Fruit fly (Drosophila melanogaster) whole organism, embryonic: ENCODE measurements around the gene CG31948.

ENCODE experiments used
- Ada2b ChIP-seq: fragments of 200-800 bp; sonication (Bioruptor generic); IDR thresholded peaks from 2 replicates; pipeline ENCODE4 v1.3.6; 2022; ENCODE audit warnings: missing biosample characterization, missing genetic modification characterization
- Antp ChIP-seq: fragments of 200-800 bp; sonication (Bioruptor generic); optimal IDR thresholded peaks from 3 replicates; lab custom pipeline; 2016; ENCODE audit warnings: missing biosample characterization, missing genetic modification characterization
- CG1024 ChIP-seq: fragments of 200-800 bp; sonication (Bioruptor generic); IDR thresholded peaks from 2 replicates; pipeline ENCODE4 v1.3.6; 2022; ENCODE audit warnings: missing biosample characterization, missing genetic modification characterization
- CG10274 ChIP-seq: fragments of 200-800 bp; sonication (Bioruptor generic); optimal IDR thresholded peaks from 3 replicates; lab custom pipeline; 2017; ENCODE audit warnings: missing biosample characterization, mild to moderate bottlenecking, missing genetic modification characterization
- CG10366 ChIP-seq: fragments of 200-800 bp; sonication (Bioruptor generic); IDR thresholded peaks from 2 replicates; pipeline ENCODE4 v1.3.6; 2022; ENCODE audit warnings: missing biosample characterization, missing genetic modification characterization
- CG11085 ChIP-seq: fragments of 200-800 bp; sonication (Bioruptor generic); IDR thresholded peaks from 2 replicates; pipeline ENCODE4 v1.3.6; 2022; ENCODE audit warnings: missing biosample characterization, missing genetic modification characterization
- CG11247 ChIP-seq: fragments of 200-800 bp; sonication (Bioruptor generic); IDR thresholded peaks from 2 replicates; pipeline ENCODE4 v1.3.6; 2022; ENCODE audit warnings: missing biosample characterization, missing genetic modification characterization
- CG11696 ChIP-seq: fragments of 200-800 bp; sonication (Bioruptor generic); IDR thresholded peaks from 2 replicates; pipeline ENCODE4 v1.3.6; 2022; ENCODE audit warnings: missing biosample characterization, missing genetic modification characterization
- CG11723 ChIP-seq: fragments of 200-800 bp; sonication (Bioruptor generic); optimal IDR thresholded peaks from 2 replicates; lab custom pipeline; 2017; ENCODE audit warnings: missing biosample characterization, mild to moderate bottlenecking, missing genetic modification characterization
- CG12071 ChIP-seq: fragments of 200-800 bp; sonication (Bioruptor generic); optimal IDR thresholded peaks from 3 replicates; lab custom pipeline; 2018; ENCODE audit warnings: missing biosample characterization, mild to moderate bottlenecking, missing genetic modification characterization
- CG12391 ChIP-seq: fragments of 200-800 bp; sonication (Bioruptor generic); optimal IDR thresholded peaks from 3 replicates; lab custom pipeline; 2018; ENCODE audit warnings: missing biosample characterization, mild to moderate bottlenecking, missing genetic modification characterization, moderate library complexity
- CG13123 ChIP-seq: fragments of 200-800 bp; sonication (Bioruptor generic); optimal IDR thresholded peaks from 2 replicates; lab custom pipeline; 2016; ENCODE audit warnings: missing biosample characterization, missing genetic modification characterization
- CG14014 ChIP-seq: fragments of 200-800 bp; sonication (Bioruptor generic); IDR thresholded peaks from 2 replicates; pipeline ENCODE4 v1.3.6; 2022; ENCODE audit warnings: missing biosample characterization, missing genetic modification characterization
- CG14441 ChIP-seq: fragments of 200-800 bp; sonication (Bioruptor generic); IDR thresholded peaks from 2 replicates; pipeline ENCODE4 v1.3.6; 2022; ENCODE audit warnings: missing biosample characterization, missing genetic modification characterization
- CG15073 ChIP-seq: fragments of 200-800 bp; sonication (Bioruptor generic); optimal IDR thresholded peaks from 2 replicates; lab custom pipeline; 2016; ENCODE audit warnings: missing biosample characterization, missing genetic modification characterization
- CG16779 ChIP-seq: fragments of 200-800 bp; sonication (Bioruptor generic); IDR thresholded peaks from 2 replicates; pipeline ENCODE4 v1.3.6; 2022; ENCODE audit warnings: missing biosample characterization, missing genetic modification characterization
- CG17361 ChIP-seq: fragments of 200-800 bp; sonication (Bioruptor generic); IDR thresholded peaks from 3 replicates; pipeline ENCODE4 v1.3.6; 2022; ENCODE audit warnings: missing biosample characterization, missing genetic modification characterization
- CG1832 ChIP-seq: fragments of 200-800 bp; sonication (Bioruptor generic); optimal IDR thresholded peaks from 2 replicates; lab custom pipeline; 2017; ENCODE audit warnings: missing biosample characterization, mild to moderate bottlenecking, missing genetic modification characterization, inconsistent platforms
- CG2875 ChIP-seq: fragments of 200-800 bp; sonication (Bioruptor generic); optimal IDR thresholded peaks from 2 replicates; lab custom pipeline; 2017; ENCODE audit warnings: missing biosample characterization, mild to moderate bottlenecking, missing genetic modification characterization, missing genetic modification reagents
- CG2889 ChIP-seq: fragments of 200-800 bp; sonication (Bioruptor generic); IDR thresholded peaks from 3 replicates; pipeline ENCODE4 v1.3.6; 2022; ENCODE audit warnings: missing biosample characterization, missing genetic modification characterization
- CG32532 ChIP-seq: fragments of 200-800 bp; sonication (Bioruptor generic); IDR thresholded peaks from 2 replicates; pipeline ENCODE4 v1.3.6; 2022; ENCODE audit warnings: missing biosample characterization, missing genetic modification characterization
- CG33557 ChIP-seq: fragments of 200-800 bp; sonication (Bioruptor generic); optimal IDR thresholded peaks from 2 replicates; lab custom pipeline; 2019; ENCODE audit warnings: missing biosample characterization, mild to moderate bottlenecking, missing genetic modification characterization, moderate library complexity
- CG43689 ChIP-seq: fragments of 200-800 bp; sonication (Bioruptor generic); IDR thresholded peaks from 2 replicates; pipeline ENCODE4 v1.3.6; 2022; ENCODE audit warnings: missing biosample characterization, missing genetic modification characterization
- CG5245 ChIP-seq: fragments of 200-800 bp; sonication (Bioruptor generic); optimal IDR thresholded peaks from 3 replicates; lab custom pipeline; 2016; ENCODE audit warnings: missing biosample characterization, missing genetic modification characterization
- CG6254 ChIP-seq: fragments of 200-800 bp; sonication (Bioruptor generic); optimal IDR thresholded peaks from 3 replicates; lab custom pipeline; 2017; ENCODE audit warnings: mild to moderate bottlenecking, missing biosample characterization, missing genetic modification reagents, missing genetic modification characterization
- CG6683 ChIP-seq: fragments of 200-800 bp; sonication (Bioruptor generic); optimal IDR thresholded peaks from 2 replicates; lab custom pipeline; 2017; ENCODE audit warnings: missing biosample characterization, mild to moderate bottlenecking, missing genetic modification characterization, missing genetic modification reagents
- CG9876 ChIP-seq: fragments of 200-800 bp; sonication (Bioruptor generic); optimal IDR thresholded peaks from 2 replicates; lab custom pipeline; 2016; ENCODE audit warnings: missing biosample characterization, missing genetic modification characterization
- CTCF ChIP-seq: fragments of 200-800 bp; sonication (Bioruptor generic); optimal IDR thresholded peaks from 2 replicates; lab custom pipeline; 2017; ENCODE audit warnings: missing biosample characterization, mild to moderate bottlenecking, missing genetic modification characterization, moderate library complexity
- Camta ChIP-seq: fragments of 200-800 bp; sonication (Bioruptor generic); optimal IDR thresholded peaks from 2 replicates; lab custom pipeline; 2016; ENCODE audit warnings: missing biosample characterization, missing genetic modification characterization
- MBD-R2 ChIP-seq: fragments of 200-800 bp; sonication (Bioruptor generic); IDR thresholded peaks from 2 replicates; pipeline ENCODE4 v1.3.6; 2022; ENCODE audit warnings: missing biosample characterization, missing genetic modification characterization
- Nf-YB ChIP-seq: fragments of 200-800 bp; sonication (Bioruptor generic); optimal IDR thresholded peaks from 3 replicates; lab custom pipeline; 2019; ENCODE audit warnings: missing biosample characterization, mild to moderate bottlenecking, missing genetic modification characterization, moderate library complexity
- Opbp ChIP-seq: fragments of 200-800 bp; sonication (Bioruptor generic); IDR thresholded peaks from 3 replicates; pipeline ENCODE4 v1.3.6; 2022; ENCODE audit warnings: missing biosample characterization, missing genetic modification characterization; ENCODE audit not compliant: partially characterized antibody
- Optix ChIP-seq: fragments of 200-800 bp; sonication (Bioruptor generic); IDR thresholded peaks from 3 replicates; pipeline ENCODE4 v1.3.6; 2022; ENCODE audit warnings: missing biosample characterization, missing genetic modification characterization
- YL-1 ChIP-seq: fragments of 200-800 bp; sonication (Bioruptor generic); optimal IDR thresholded peaks from 3 replicates; lab custom pipeline; 2017; ENCODE audit warnings: missing biosample characterization, mild to moderate bottlenecking, missing genetic modification characterization
- caup ChIP-seq: fragments of 200-800 bp; sonication (Bioruptor generic); optimal IDR thresholded peaks from 3 replicates; lab custom pipeline; 2017; ENCODE audit warnings: missing biosample characterization, mild to moderate bottlenecking, missing genetic modification characterization, moderate library complexity; ENCODE audit not compliant: severe bottlenecking
- ci ChIP-seq: fragments of 200-800 bp; sonication (Bioruptor generic); IDR thresholded peaks from 3 replicates; pipeline ENCODE4 v1.3.6; 2022; ENCODE audit warnings: missing biosample characterization, missing genetic modification characterization
- da ChIP-seq: fragments of 200-800 bp; sonication (Bioruptor generic); optimal IDR thresholded peaks from 2 replicates; lab custom pipeline; 2016; ENCODE audit warnings: missing biosample characterization, missing genetic modification characterization
- danr ChIP-seq: fragments of 200-800 bp; sonication (Bioruptor generic); IDR thresholded peaks from 2 replicates; pipeline ENCODE4 v1.3.6; 2022; ENCODE audit warnings: missing biosample characterization, missing genetic modification characterization
- dpn ChIP-seq, 2 experiments: fragments of 200-800 bp; sonication (Bioruptor generic); optimal IDR thresholded peaks; 3 replicates each; lab custom pipeline; 2016; ENCODE audit warnings: missing biosample characterization in 2 of 2, missing genetic modification characterization in 2 of 2
- esg ChIP-seq: fragments of 200-800 bp; sonication (Bioruptor generic); conservative IDR thresholded peaks from 2 replicates; pipeline ENCODE4 v1.3.6; 2022; ENCODE audit warnings: missing biosample characterization, missing genetic modification characterization
- fru ChIP-seq: fragments of >200 bp; optimal IDR thresholded peaks from 2 replicates; lab custom pipeline; 2017
- grau ChIP-seq: fragments of 200-800 bp; optimal IDR thresholded peaks from 3 replicates; lab custom pipeline; 2019; ENCODE audit warnings: missing biosample characterization, mild to moderate bottlenecking, missing genetic modification characterization, moderate library complexity
- hth ChIP-seq: fragments of >200 bp; optimal IDR thresholded peaks from 2 replicates; lab custom pipeline; 2017; ENCODE audit warnings: inconsistent platforms
- pita ChIP-seq: fragments of 200-800 bp; sonication (Bioruptor generic); optimal IDR thresholded peaks from 2 replicates; lab custom pipeline; 2017; ENCODE audit warnings: missing biosample characterization, mild to moderate bottlenecking, missing genetic modification characterization
- pum ChIP-seq: fragments of 200-800 bp; sonication (Bioruptor generic); optimal IDR thresholded peaks from 2 replicates; lab custom pipeline; 2016; ENCODE audit warnings: missing biosample characterization, missing genetic modification characterization
- repo ChIP-seq: fragments of 200-800 bp; sonication (Bioruptor generic); optimal IDR thresholded peaks from 2 replicates; lab custom pipeline; 2016; ENCODE audit warnings: missing biosample characterization, missing genetic modification characterization
- seq ChIP-seq: fragments of 200-800 bp; sonication (Bioruptor generic); IDR thresholded peaks from 2 replicates; pipeline ENCODE4 v1.3.6; 2022; ENCODE audit warnings: missing biosample characterization, missing genetic modification characterization
- sisA ChIP-seq: fragments of 200-800 bp; sonication (Bioruptor generic); IDR thresholded peaks from 2 replicates; pipeline ENCODE4 v1.3.6; 2022; ENCODE audit warnings: missing biosample characterization, missing genetic modification characterization
- slou ChIP-seq: fragments of 200-800 bp; sonication (Bioruptor generic); optimal IDR thresholded peaks from 3 replicates; lab custom pipeline; 2016; ENCODE audit warnings: missing biosample characterization, missing genetic modification characterization
- stc ChIP-seq: fragments of 200-800 bp; sonication (Bioruptor generic); IDR thresholded peaks from 2 replicates; pipeline ENCODE4 v1.3.6; 2022; ENCODE audit warnings: missing biosample characterization, missing genetic modification characterization
- twi ChIP-seq: fragments of 200-800 bp; optimal IDR thresholded peaks from 2 replicates; lab custom pipeline; 2019; ENCODE audit warnings: missing biosample characterization, mild to moderate bottlenecking, missing genetic modification characterization, moderate library complexity

The CG31948 gene

dm6 chr2L:2426444-2427188 is 10.1 kb upstream of the CG31948 start (continued):
- no peak for TF ChIP-seq Opbp (GFP tag; lab: Robert Waterston, UW)
- no peak for TF ChIP-seq CG1832 (GFP tag; lab: Kevin White, UChicago)
- TF ChIP-seq pita (GFP tag; lab: Kevin White, UChicago), result no peak
- peak; percentile 19 for TF ChIP-seq Camta
- peak; percentile 76 for TF ChIP-seq CG14441 (GFP tag; lab: Robert Waterston, UW)
- no peak for TF ChIP-seq CG15073
- peak; percentile 68 for TF ChIP-seq sisA
- peak; percentile 16 for TF ChIP-seq pum
- TF ChIP-seq Antp (GFP tag; lab: Kevin White, UChicago), result peak; percentile 55
- no peak for TF ChIP-seq CG16779
- no peak for TF ChIP-seq Nf-YB (GFP tag; lab: Kevin White, UChicago)
- TF ChIP-seq CG32532 (GFP tag; lab: Robert Waterston, UW), result peak; percentile 47
- peak; percentile 57 for TF ChIP-seq grau (tag; lab: Kevin White, UChicago)
- peak; percentile 82 for TF ChIP-seq ci (GFP tag; lab: Robert Waterston, UW)
- TF ChIP-seq CG11085, result no peak
- TF ChIP-seq CG1024 (GFP tag; lab: Robert Waterston, UW), result peak; percentile 45; the same call in 1 of the 2 replicates
- TF ChIP-seq dpn (GFP tag; optimal IDR thresholded peaks at IDR 0.05; lab: Kevin White, UChicago), result peak; percentile 57 to 63
- peak; percentile 37 for TF ChIP-seq CG12071 (GFP tag; lab: Kevin White, UChicago)
- TF ChIP-seq CG17361 (GFP tag; lab: Robert Waterston, UW), result peak; percentile 41; the same call in 1 of the 3 replicates
- no peak for TF ChIP-seq hth (lab: Kevin White, UChicago)
- TF ChIP-seq CTCF (GFP tag; lab: Kevin White, UChicago), result no peak
- peak; percentile 13; the same call in 1 of the 2 replicates for TF ChIP-seq danr (GFP tag; lab: Robert Waterston, UW)
- 0 out of 2 replicates have a peak, but pooled peaks have one; percentile 40 for TF ChIP-seq CG11696 (GFP tag; lab: Robert Waterston, UW)
- TF ChIP-seq twi (tag; lab: Kevin White, UChicago), result no peak
- TF ChIP-seq CG13123 (GFP tag; lab: Kevin White, UChicago), result no peak
- TF ChIP-seq CG10274 (GFP tag; lab: Kevin White, UChicago), result no peak
- TF ChIP-seq Optix (GFP tag; lab: Robert Waterston, UW), result no peak; the same call in 2 of the 3 replicates
- TF ChIP-seq CG10366 (GFP tag; lab: Robert Waterston, UW), result peak; percentile 42; the same call in 1 of the 2 replicates
- TF ChIP-seq CG43689 (GFP tag; lab: Robert Waterston, UW), result no peak
- peak; percentile 8 for TF ChIP-seq CG9876 (GFP tag; lab: Kevin White, UChicago)
- no peak for TF ChIP-seq CG6683 (GFP tag; lab: Kevin White, UChicago)
- TF ChIP-seq CG2889 (GFP tag; lab: Robert Waterston, UW), result no peak
- TF ChIP-seq stc (GFP tag; lab: Robert Waterston, UW), result 0 out of 2 replicates have a peak, but pooled peaks have one; percentile 35
- no peak for TF ChIP-seq slou (GFP tag; lab: Kevin White, UChicago)
- TF ChIP-seq caup, result no peak
- peak; percentile 44 for TF ChIP-seq CG12391
- peak; percentile 42 for TF ChIP-seq esg
- peak; percentile 38 for TF ChIP-seq CG2875
- no peak for TF ChIP-seq YL-1
- peak; percentile 35 for TF ChIP-seq CG5245 (GFP tag; lab: Kevin White, UChicago)
- no peak for TF ChIP-seq CG11247 (GFP tag; lab: Robert Waterston, UW)
- peak; percentile 61; the same call in 1 of the 2 replicates for TF ChIP-seq Ada2b
- TF ChIP-seq CG6254 (GFP tag; lab: Kevin White, UChicago), result no peak
- no peak for TF ChIP-seq fru (lab: Kevin White, UChicago)
- TF ChIP-seq seq (GFP tag; lab: Robert Waterston, UW), result 0 out of 2 replicates have a peak, but pooled peaks have one; percentile 15
- no peak for TF ChIP-seq CG11723
- TF ChIP-seq MBD-R2 (GFP tag; lab: Robert Waterston, UW), result 0 out of 2 replicates have a peak, but pooled peaks have one; percentile 24
- no peak for TF ChIP-seq CG33557 (GFP tag; lab: Kevin White, UChicago)
- TF ChIP-seq repo, result peak; percentile 7
- TF ChIP-seq da, result no peak
- no peak; the same call in 1 of the 2 replicates for TF ChIP-seq CG14014
